Fruit fly (Drosophila melanogaster) ovary, adult (tissue): ENCODE data around the gene CG6244.
A peak's percentile ranks its signal among the peaks of the same experiment; 100 is the strongest.

Source experiments
- CG17801 ChIP-seq: fragments of 200-800 bp; optimal IDR thresholded peaks from 2 replicates; lab custom pipeline; 2019; ENCODE audit warnings: missing biosample characterization, mild to moderate bottlenecking, missing genetic modification characterization, moderate library complexity; ENCODE audit not compliant: partially characterized antibody

The CG6244 gene

DNA sequence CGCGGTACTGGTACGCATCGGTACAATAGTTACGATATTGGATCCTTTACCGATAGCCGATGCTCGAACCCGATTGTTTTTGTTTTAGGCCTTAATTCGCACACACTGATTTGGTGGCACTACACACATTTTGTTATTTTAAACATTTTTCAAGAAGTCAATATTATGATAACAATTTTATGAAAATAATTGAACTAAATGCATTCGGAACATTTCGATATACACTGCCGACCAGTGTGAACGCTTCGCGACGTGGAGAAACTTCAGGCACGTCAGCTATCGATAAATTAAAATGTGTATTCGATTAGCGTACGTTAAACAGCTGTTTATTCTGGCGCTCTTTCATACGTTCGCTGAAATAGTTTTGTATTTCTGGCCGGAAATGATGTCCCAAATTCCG lies 24.0 kb downstream of the CG6244 start, which contains the start of gene CG12713:
CG12713 (plus strand) TSS at position 319 of the 400 bp plus-strand sequence.
- TF ChIP-seq CG17801 = no peak

DNA sequence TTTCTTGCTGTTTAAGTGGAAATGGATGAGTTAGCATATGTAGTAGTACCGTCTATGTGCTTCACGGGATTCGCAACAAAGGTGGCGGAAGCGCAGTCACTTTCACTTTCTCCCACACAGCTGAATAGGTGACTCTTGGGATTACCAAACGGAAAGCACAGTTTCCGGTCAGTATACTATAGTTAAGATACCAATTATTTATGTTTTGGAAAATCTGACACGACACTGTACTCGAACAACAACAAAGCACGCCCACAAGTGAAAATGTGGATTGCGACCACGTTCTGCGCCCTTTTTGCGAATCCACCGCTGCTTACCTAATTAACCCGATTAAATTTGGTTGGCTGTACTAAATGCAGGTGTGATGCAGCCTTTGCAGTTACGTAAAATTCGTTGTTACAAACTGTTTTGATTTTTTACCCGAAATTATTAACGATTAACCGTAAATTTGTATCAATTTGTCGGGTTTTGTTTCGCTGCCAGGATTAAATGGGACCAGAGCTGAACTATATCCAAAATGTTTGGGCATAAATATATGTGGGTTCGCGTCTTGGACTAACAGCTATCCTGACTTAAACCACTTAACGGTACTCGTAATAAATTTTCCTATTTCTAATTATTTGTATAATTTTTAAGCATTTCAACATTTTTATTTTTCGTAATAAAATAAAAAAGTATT lies 26.9 kb downstream of the CG6244 start, which contains the start of gene CG18081:
CG18081 (minus strand) TSS at position 512 of the 679 bp plus-strand sequence.
- TF ChIP-seq CG17801 = no peak

DNA sequence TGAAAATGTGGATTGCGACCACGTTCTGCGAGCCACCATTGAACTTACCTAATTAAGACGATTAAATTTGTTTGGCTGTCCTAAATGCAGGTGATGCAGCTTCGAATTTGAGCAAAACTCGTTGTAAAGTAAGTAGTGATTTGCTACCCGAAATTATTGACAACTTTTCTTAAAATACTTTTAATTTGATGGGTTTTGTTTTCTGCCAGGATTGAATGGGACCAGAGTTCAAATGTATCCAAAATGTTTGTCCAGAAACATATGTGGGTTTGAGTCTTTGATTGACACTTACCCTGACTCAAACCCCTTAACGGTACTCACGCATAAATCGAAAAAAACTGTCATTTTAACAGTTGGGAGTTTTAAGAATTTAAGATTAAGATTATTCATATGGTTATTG lies 29.1 kb downstream of the CG6244 start, which contains the start of gene CG15715:
CG15715 (minus strand) TSS at position 274 of the 400 bp plus-strand sequence.
- TF ChIP-seq CG17801 = peak; percentile 12

DNA sequence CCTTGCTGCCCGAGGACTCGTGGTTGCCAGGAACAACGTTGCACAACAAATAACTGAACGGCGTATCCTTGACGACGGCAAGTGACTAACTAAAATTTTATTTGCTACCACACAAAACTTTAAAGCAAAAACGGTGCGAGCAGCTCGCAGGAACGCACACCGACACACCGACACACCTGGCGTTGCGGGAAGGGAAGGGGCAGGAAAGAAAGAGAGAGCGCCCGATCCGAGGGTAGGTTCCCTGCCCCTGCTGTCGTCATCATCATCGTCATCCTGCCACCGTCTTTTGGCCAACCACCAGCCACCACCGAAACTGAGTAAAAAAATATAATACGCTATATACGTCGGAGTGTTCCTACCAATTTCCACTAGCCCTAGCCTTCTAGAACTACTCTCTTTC lies 35.8 kb downstream of the CG6244 start, which contains the start of gene meru:
meru (minus strand) TSS at position 101 of the 400 bp plus-strand sequence.
- no peak for TF ChIP-seq CG17801

DNA sequence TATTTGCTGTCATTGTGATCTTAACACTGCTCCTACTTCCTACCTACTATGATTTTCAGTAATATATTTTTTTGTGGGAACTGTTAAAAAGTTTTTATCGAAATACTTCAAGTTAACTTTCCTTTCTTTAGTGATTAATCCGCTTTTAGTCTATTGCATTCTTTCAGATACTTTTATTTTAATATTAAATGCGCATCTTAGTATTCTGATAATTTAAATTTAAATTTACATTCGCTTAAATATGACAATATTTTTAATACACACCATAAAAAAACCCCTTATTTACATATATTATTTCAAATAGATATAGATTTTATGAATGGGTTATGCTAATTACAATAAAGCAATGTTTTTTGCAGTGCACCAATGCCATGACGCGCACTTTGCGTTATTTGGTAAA lies 36.5 kb downstream of the CG6244 start:
- no peak for TF ChIP-seq CG17801

DNA sequence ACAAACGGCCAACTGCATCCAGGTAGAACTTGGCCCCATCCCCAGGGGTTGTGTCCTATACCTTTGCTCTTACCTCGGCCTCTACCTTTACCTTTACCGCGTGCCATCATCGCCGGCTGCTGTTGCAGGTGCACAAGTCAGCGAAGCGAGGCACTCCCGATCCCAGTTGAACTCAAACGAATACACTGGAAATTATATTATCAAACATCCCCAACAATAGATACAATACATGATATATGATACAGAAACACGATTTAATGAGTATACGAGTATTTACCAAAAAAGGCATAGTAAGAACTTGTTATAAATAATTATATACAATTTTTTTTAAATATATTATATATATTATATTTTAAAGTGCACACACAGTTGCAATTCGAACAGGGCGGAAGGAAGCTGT lies 39.1 kb downstream of the CG6244 start:
- no peak for TF ChIP-seq CG17801

DNA sequence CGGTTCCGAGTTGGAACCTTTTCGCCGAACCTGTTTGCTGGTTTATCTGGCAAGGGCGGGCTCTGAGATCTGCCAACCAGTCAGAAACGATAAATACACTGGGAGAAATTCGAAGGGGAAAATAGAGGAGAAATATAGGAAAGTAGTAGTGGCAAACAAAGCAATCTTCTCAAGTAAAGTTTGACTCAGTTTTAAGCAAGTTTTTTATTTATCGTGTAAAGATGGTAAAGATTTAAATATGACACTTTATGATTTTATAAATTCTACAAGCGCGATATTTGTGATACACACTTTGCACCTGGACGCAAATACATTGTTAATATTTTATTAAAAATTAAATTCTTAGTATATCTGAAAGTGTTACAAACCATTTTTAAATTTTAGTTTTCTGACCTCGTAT lies 39.5 kb downstream of the CG6244 start:
- no peak for TF ChIP-seq CG17801

DNA sequence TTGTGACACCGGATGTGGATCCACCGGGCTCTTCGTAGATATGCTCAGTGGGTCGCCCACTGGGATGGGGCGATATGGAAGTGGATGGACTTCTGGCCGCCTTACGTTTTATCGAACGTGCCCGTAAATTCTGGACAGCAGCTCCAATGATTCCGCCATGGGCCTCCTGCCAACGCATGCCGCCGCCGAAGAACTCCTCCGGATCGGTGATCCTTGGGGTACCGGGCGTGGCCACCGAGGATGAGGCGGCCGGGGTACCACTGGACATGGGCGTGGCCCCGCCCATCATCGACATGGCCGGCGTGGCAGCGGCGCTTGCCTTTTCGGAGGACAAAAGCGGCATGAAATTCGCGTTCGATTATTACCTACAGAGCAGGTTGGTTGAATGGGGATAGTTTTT lies 47.9 kb downstream of the CG6244 start:
- no peak for TF ChIP-seq CG17801
